Worm (Caenorhabditis elegans): ENCODE results near the gene C08G5.6.

DNA sequence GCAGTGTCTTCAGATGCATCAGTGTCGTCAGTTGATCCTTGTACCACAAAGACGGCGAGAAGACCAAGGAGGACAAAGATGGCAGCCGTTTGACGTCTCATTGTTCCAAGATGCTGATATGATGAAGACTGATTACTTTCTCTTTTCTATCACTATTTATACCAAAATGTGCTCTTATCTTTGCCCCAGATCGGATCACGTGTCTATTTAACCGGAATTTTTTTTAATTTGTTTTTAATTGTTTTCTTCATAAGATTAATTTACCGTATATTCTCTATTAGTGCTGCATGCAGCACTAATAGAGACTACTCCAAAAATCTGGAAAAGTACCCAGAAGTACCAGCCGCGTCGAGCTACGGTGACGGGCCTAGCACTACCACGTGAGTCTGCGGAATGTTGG is 44.4 kb downstream of the C08G5.6 start, which contains the start of gene msrp-3:
- TF ChIP-seq snpc-4 (tag; optimal IDR thresholded peaks at IDR 0.05) (no peak), nhr-237 (tag; optimal IDR thresholded peaks at IDR 0.05) (no peak), ztf-11 (tag; optimal IDR thresholded peaks at IDR 0.05) (no peak), nhr-76 (tag; optimal IDR thresholded peaks at IDR 0.05) (no peak), lsy-2 (tag; optimal IDR thresholded peaks at IDR 0.05) (no peak)

Data from whole organism, mixed stage, embryonic.